Worm (Caenorhabditis elegans) whole organism, early embryonic: ENCODE data around the gene tlk-1.

Experiments used
- ama-1 ChIP-seq: fragments of 150-350 bp; optimal IDR thresholded peaks from 2 replicates; lab custom pipeline; 2014
- flt-1 ChIP-seq: fragments of 200-800 bp; sonication (Bioruptor generic); IDR thresholded peaks from 2 replicates; pipeline ENCODE4 v1.3.6; 2022; ENCODE audit warnings: missing genetic modification characterization, missing compliant biosample characterization
- hmg-4 ChIP-seq: fragments of 200-800 bp; sonication (Bioruptor generic); optimal IDR thresholded peaks from 2 replicates; lab custom pipeline; 2018; ENCODE audit warnings: mild to moderate bottlenecking, missing genetic modification characterization, missing compliant biosample characterization
- scrt-1 ChIP-seq: fragments of 200-800 bp; sonication (Bioruptor generic); IDR thresholded peaks from 2 replicates; pipeline ENCODE4 v1.3.6; 2022; ENCODE audit warnings: missing genetic modification characterization, missing compliant biosample characterization
- tbx-11 ChIP-seq: fragments of 200-800 bp; sonication (Bioruptor generic); IDR thresholded peaks from 2 replicates; pipeline ENCODE4 v1.3.6; 2022; ENCODE audit warnings: missing genetic modification characterization, missing compliant biosample characterization
- tbx-37 ChIP-seq: fragments of 200-800 bp; sonication (Bioruptor generic); conservative IDR thresholded peaks from 2 replicates; pipeline ENCODE4 v1.3.6; 2022; ENCODE audit warnings: missing genetic modification reagents, missing genetic modification characterization, missing compliant biosample characterization
- tra-4 ChIP-seq: sonication (generic microtip); optimal IDR thresholded peaks from 2 replicates; lab custom pipeline; 2017; ENCODE audit warnings: missing genetic modification characterization, missing compliant biosample characterization

- TF ChIP-seq tra-4 (tag; lab: Kevin White, UChicago) (no peak), ama-1 (lab: Kevin White, UChicago) (no peak), scrt-1 (GFP tag; lab: Robert Waterston, UW) (no peak), tbx-11 (GFP tag; lab: Robert Waterston, UW) (no peak), flt-1 (GFP tag; lab: Robert Waterston, UW) (no peak), tbx-37 (GFP tag; lab: Robert Waterston, UW) (no peak), hmg-4 (GFP tag; lab: Kevin White, UChicago) (no peak)
These were observed 1.8 kb upstream of the tlk-1 start for ce11 chrIII:9697886-9698285.
